Fruit fly (Drosophila melanogaster): ENCODE measurements around the gene CARPA.

Gene CARPA

DNA sequence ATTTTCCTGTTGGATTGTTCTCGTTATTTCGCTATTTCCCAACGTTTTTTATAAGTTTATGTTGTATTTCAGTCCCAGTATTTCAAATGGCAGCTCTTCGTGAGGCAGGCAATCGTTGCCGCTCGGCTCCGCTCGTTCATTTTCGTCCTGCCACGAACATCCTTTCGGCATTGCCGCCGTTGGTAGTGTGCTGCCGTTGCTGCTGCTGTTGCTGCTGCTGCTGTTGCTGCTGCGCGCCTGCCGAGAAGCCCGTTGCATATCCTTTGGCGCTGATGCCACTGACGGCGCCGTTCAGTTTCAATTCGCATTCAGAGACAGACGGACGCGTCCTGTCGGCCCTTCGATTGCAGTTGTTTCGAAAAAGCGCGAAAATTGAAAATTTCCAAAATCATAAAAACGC is at the start of gene CARPA:
CARPA (plus strand) TSS at position 301 of the 400 bp plus-strand sequence.
- TF ChIP-seq CTCF (optimal IDR thresholded peaks at IDR 0.05) (no peak), CG8478 (optimal IDR thresholded peaks at IDR 0.05) (no peak)

DNA sequence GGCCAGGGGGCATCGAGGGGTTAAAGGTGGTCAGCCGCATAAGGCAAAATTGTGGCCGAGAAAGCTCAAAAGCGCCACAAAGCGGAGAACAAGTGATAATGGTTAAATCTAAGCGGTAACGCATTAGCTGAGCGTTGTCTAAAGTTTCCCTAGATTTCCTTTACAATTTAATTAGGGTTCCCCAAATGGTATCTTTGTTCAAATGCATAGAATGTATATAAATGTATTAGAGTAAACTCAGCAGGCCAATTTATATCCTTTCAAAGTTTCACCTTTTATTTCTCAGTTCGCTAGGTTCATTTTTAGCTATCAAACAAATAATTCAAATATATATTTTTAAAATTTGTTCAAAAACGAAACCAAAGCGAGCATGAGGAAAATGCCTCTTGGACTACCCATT is 48.1 kb upstream of the CARPA start, which contains the start of gene CG32718:
CG32718 (plus strand) TSS at position 301 of the 400 bp plus-strand sequence.
- no peak for TF ChIP-seq CG8478 (optimal IDR thresholded peaks at IDR 0.05)
- TF ChIP-seq CTCF (optimal IDR thresholded peaks at IDR 0.05) = no peak

DNA sequence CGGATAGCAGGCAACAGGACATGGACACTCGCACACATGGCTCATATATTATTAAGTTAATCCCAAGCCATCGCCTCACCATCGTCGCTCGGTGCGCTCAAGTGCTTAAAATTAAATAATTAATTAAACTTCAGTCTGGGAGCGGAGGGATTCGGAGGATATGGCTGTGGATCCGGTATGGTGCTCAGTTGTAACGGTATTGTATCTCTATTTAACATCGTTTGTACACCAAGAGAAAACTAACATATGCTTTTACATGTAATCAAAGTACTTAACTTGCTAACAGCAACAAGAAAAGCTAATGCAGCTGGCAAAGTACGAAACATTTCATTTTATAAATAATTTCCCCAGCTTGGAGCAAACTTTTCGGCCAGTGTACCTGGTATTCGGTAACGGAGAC is 34.9 kb upstream of the CARPA start:
- TF ChIP-seq CTCF (optimal IDR thresholded peaks at IDR 0.05) (no peak), CG8478 (optimal IDR thresholded peaks at IDR 0.05) (no peak)

- no peak for TF ChIP-seq CTCF (optimal IDR thresholded peaks at IDR 0.05)
- TF ChIP-seq CG8478 (optimal IDR thresholded peaks at IDR 0.05) = no peak
These were observed 24.9 kb upstream of the CARPA start for dm6 chrX:7801085-7801484.

- no peak for TF ChIP-seq CTCF (optimal IDR thresholded peaks at IDR 0.05)
These were observed 3.1 kb upstream of the CARPA start for dm6 chrX:7822910-7823309.

dm6 chrX:7825310-7825709 is 687 bp upstream of the CARPA start:
- TF ChIP-seq CG8478 (optimal IDR thresholded peaks at IDR 0.05) = no peak
- no peak for TF ChIP-seq CTCF (optimal IDR thresholded peaks at IDR 0.05)

dm6 chrX:7854144-7854543 is 28.1 kb downstream of the CARPA start, which contains the start of gene CG10920:
Gene CG10920 (minus strand): TSS chrX:7854244.
- TF ChIP-seq CTCF (optimal IDR thresholded peaks at IDR 0.05) = no peak
- no peak for TF ChIP-seq CG8478 (optimal IDR thresholded peaks at IDR 0.05)

dm6 chrX:7857873-7858272 is 31.9 kb downstream of the CARPA start, which contains the start of gene CG1409:
Gene CG1409 (plus strand): TSS chrX:7858173.
- TF ChIP-seq CTCF (optimal IDR thresholded peaks at IDR 0.05) (no peak), CG8478 (optimal IDR thresholded peaks at IDR 0.05) (no peak)

DNA sequence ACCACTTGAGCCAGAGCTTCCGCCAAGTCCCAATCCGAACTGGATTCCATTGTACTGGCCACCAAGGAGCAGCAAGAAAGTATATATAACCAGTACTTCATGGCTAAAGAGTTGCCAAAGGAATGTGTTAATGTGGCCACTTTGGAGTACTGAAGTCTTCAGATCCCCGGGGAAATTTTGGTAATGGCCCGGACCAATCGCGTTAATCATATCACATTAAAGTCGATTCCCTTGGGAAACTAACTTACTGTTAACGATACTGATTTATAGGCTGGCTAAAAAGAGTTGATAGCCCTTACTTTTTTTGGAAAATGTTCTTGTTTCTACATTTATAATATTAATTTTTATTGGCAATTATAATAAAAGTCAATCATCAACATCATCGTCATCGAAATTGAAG is 40.9 kb downstream of the CARPA start, which contains the start of gene Ir7b:
Ir7b (minus strand) TSS at position 101 of the 400 bp plus-strand sequence.
- TF ChIP-seq CG8478 (optimal IDR thresholded peaks at IDR 0.05) = no peak
- no peak for TF ChIP-seq CTCF (optimal IDR thresholded peaks at IDR 0.05)

dm6 chrX:7873172-7873930 is 47.4 kb downstream of the CARPA start, which contains the start of gene dec:
Gene dec (minus strand): TSS chrX:7873222.
- TF ChIP-seq CG8478 (optimal IDR thresholded peaks at IDR 0.05) (no peak), CTCF (optimal IDR thresholded peaks at IDR 0.05) (no peak)

- no peak for TF ChIP-seq CG8478 (optimal IDR thresholded peaks at IDR 0.05)
- TF ChIP-seq CTCF (optimal IDR thresholded peaks at IDR 0.05) = no peak
These were observed 48.1 kb downstream of the CARPA start, which contains the start of gene Ir7c for dm6 chrX:7874094-7874493. Gene Ir7c (plus strand): TSS chrX:7874394.

DNA sequence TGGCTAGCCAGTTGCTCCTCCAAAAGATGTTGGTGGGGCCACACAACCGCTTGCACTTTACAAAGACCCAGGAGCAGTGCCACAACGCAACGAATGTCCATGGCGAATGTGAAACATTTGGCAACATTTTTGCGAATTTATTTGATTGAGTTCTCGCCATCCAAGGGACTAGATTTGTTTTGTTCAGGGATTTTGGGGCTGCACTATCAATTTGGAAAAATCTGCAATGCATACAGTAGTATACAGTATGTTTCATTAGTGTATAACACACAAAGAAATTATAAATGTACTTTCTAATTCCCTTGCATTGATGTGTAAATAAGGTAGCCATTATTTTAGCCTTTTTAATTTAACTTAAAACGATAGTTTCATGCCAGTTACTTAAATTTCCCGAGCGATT is 52.7 kb downstream of the CARPA start, which contains the start of gene Ir7d:
Ir7d (minus strand) TSS at position 101 of the 400 bp plus-strand sequence.
- TF ChIP-seq CG8478 (optimal IDR thresholded peaks at IDR 0.05) (no peak), CTCF (optimal IDR thresholded peaks at IDR 0.05) (no peak)

- TF ChIP-seq CTCF (optimal IDR thresholded peaks at IDR 0.05) (no peak), CG8478 (optimal IDR thresholded peaks at IDR 0.05) (no peak)
These were observed 55.6 kb downstream of the CARPA start, which contains the start of gene Ir7e for dm6 chrX:7881579-7881978. Gene Ir7e (minus strand): TSS chrX:7881679.

DNA sequence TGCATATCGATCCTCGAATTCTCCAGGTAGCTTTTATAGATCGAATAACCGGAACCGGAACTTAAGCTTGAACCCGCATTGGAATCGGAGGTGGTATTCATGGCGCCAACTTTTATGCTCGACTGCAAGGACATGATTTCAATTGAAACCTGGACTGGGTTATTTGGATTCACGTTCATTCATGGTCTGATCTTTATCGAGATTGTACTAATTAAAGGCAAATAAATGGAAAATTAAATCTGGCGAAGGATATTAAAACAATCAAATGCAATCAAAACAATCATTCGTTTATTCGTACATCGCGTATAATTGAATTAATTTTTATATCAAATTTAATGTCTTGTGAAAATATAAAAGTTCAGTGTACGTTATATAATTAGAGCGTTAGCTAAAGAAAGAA is 57.9 kb downstream of the CARPA start, which contains the start of gene Ir7f:
Ir7f (minus strand) TSS at position 101 of the 400 bp plus-strand sequence.
- TF ChIP-seq CTCF (optimal IDR thresholded peaks at IDR 0.05) = no peak
- no peak for TF ChIP-seq CG8478 (optimal IDR thresholded peaks at IDR 0.05)

DNA sequence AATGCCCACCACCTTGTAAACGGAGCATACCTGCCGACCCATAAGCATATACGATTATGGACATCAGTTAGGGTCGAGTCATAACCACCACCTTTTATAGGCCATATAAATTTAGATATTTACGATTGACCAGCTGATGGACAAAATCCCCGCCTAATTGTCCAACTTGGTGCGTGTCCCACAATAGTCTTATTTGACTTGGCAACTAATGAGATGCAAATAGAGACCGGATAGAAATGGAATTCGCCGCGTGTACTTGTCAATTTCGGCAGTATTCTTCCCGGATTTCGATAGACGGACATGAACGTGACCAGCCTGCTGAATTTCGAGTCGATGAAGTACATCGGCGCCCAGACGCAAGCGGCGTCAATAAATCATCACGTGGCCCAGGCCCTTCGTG is 58.4 kb downstream of the CARPA start, which contains the start of gene Ir7g:
Ir7g (plus strand) TSS at position 301 of the 400 bp plus-strand sequence.
- TF ChIP-seq CTCF (optimal IDR thresholded peaks at IDR 0.05) (no peak), CG8478 (optimal IDR thresholded peaks at IDR 0.05) (no peak)
